Worm (Caenorhabditis elegans) whole organism, early embryonic: ENCODE measurements around the gene msp-31.

ENCODE experiments used
- ama-1 ChIP-seq: fragments of 150-350 bp; optimal IDR thresholded peaks from 2 replicates; lab custom pipeline; 2014
- ceh-36 ChIP-seq: sonication (generic microtip); optimal IDR thresholded peaks from 2 replicates; lab custom pipeline; 2016; ENCODE audit warnings: missing genetic modification characterization, inconsistent platforms, missing compliant biosample characterization
- ets-7 ChIP-seq: sonication (generic microtip); optimal IDR thresholded peaks from 2 replicates; lab custom pipeline; 2016; ENCODE audit warnings: missing genotype, missing genetic modification characterization, missing compliant biosample characterization
- pes-1 ChIP-seq: fragments of 200-800 bp; sonication (Bioruptor generic); IDR thresholded peaks from 2 replicates; pipeline ENCODE4 v1.3.6; 2022; ENCODE audit warnings: missing genetic modification reagents, missing genetic modification characterization, missing compliant biosample characterization
- scrt-1 ChIP-seq: fragments of 200-800 bp; sonication (Bioruptor generic); IDR thresholded peaks from 2 replicates; pipeline ENCODE4 v1.3.6; 2022; ENCODE audit warnings: missing genetic modification characterization, missing compliant biosample characterization
- sea-1 ChIP-seq: fragments of 200-800 bp; sonication (Bioruptor generic); conservative IDR thresholded peaks from 2 replicates; pipeline ENCODE4 v1.3.6; 2022; ENCODE audit warnings: missing genetic modification characterization, missing compliant biosample characterization
- tbx-11 ChIP-seq: fragments of 200-800 bp; sonication (Bioruptor generic); IDR thresholded peaks from 2 replicates; pipeline ENCODE4 v1.3.6; 2022; ENCODE audit warnings: missing genetic modification characterization, missing compliant biosample characterization
- tra-4 ChIP-seq: sonication (generic microtip); optimal IDR thresholded peaks from 2 replicates; lab custom pipeline; 2017; ENCODE audit warnings: missing genetic modification characterization, missing compliant biosample characterization

DNA sequence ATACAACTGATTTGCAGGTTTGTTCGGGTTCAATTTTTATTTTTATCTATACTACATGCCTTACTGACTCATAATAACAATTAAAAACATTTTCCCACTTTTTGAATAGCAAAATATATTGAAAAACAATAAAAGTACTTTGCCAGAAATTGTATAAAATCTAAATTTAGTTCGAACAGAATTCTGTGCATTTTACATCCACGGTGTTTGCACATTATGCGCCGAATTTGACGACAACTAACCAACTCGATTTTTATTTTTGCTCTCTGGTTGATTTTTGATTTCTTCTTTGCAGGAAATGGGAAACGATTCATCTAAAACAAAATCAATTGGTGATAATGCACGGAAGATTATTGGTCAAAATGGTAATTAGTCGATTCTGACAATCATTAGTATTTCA lies 30.4 kb upstream of the msp-31 start:
- TF ChIP-seq pes-1 (no peak), ceh-36 (tag; lab: Kevin White, UChicago) (no peak), ama-1 (lab: Kevin White, UChicago) (no peak), scrt-1 (GFP tag; lab: Robert Waterston, UW) (no peak), sea-1 (GFP tag; lab: Robert Waterston, UW) (no peak), tra-4 (tag; lab: Kevin White, UChicago) (no peak), ets-7 (tag; lab: Kevin White, UChicago) (no peak), tbx-11 (GFP tag; lab: Robert Waterston, UW) (no peak)
